Fruit fly (Drosophila melanogaster) whole organism, embryonic: ENCODE measurements around the gene Jupiter.

Experiments
- Antp ChIP-seq: fragments of 200-800 bp; sonication (Bioruptor generic); optimal IDR thresholded peaks from 3 replicates; lab custom pipeline; 2016; ENCODE audit warnings: missing biosample characterization, missing genetic modification characterization
- Atf6 ChIP-seq: fragments of 200-800 bp; sonication (Bioruptor generic); IDR thresholded peaks from 2 replicates; pipeline ENCODE4 v1.3.6; 2022; ENCODE audit warnings: missing biosample characterization, missing genetic modification characterization
- CG11085 ChIP-seq: fragments of 200-800 bp; sonication (Bioruptor generic); IDR thresholded peaks from 2 replicates; pipeline ENCODE4 v1.3.6; 2022; ENCODE audit warnings: missing biosample characterization, missing genetic modification characterization
- CG11247 ChIP-seq: fragments of 200-800 bp; sonication (Bioruptor generic); IDR thresholded peaks from 2 replicates; pipeline ENCODE4 v1.3.6; 2022; ENCODE audit warnings: missing biosample characterization, missing genetic modification characterization
- CG11504 ChIP-seq: fragments of 200-800 bp; sonication (Bioruptor generic); optimal IDR thresholded peaks from 3 replicates; lab custom pipeline; 2019; ENCODE audit warnings: missing biosample characterization, mild to moderate bottlenecking, missing genetic modification characterization, moderate library complexity
- CG12104 ChIP-seq: fragments of 200-800 bp; sonication (Bioruptor generic); optimal IDR thresholded peaks from 3 replicates; lab custom pipeline; 2016; ENCODE audit warnings: missing biosample characterization, missing genetic modification characterization
- CG12236 ChIP-seq: fragments of 200-800 bp; sonication (Bioruptor generic); optimal IDR thresholded peaks from 2 replicates; lab custom pipeline; 2016; ENCODE audit warnings: missing biosample characterization, missing genetic modification characterization
- CG12299 ChIP-seq: fragments of 200-800 bp; sonication (Bioruptor generic); optimal IDR thresholded peaks from 2 replicates; lab custom pipeline; 2018; ENCODE audit warnings: missing biosample characterization, mild to moderate bottlenecking, missing genetic modification characterization
- CG12659 ChIP-seq: fragments of 200-800 bp; sonication (Bioruptor generic); optimal IDR thresholded peaks from 3 replicates; lab custom pipeline; 2017; ENCODE audit warnings: mild to moderate bottlenecking, missing biosample characterization, missing genetic modification reagents, missing genetic modification characterization
- CG1603 ChIP-seq: fragments of 200-800 bp; sonication (Bioruptor generic); optimal IDR thresholded peaks from 2 replicates; lab custom pipeline; 2019; ENCODE audit warnings: missing biosample characterization, mild to moderate bottlenecking, missing genetic modification characterization, moderate library complexity
- CG17186 ChIP-seq: fragments of 200-800 bp; sonication (Bioruptor generic); optimal IDR thresholded peaks from 3 replicates; lab custom pipeline; 2017; ENCODE audit warnings: missing biosample characterization, missing genetic modification reagents, missing genetic modification characterization
- CG30431 ChIP-seq: fragments of 200-800 bp; sonication (Bioruptor generic); optimal IDR thresholded peaks from 2 replicates; lab custom pipeline; 2017; ENCODE audit warnings: missing biosample characterization, missing genetic modification characterization
- CG34224 ChIP-seq: fragments of 200-800 bp; sonication (Bioruptor generic); IDR thresholded peaks from 3 replicates; pipeline ENCODE4 v1.3.6; 2022; ENCODE audit warnings: missing biosample characterization, missing genetic modification characterization; ENCODE audit not compliant: partially characterized antibody
- CG3838 ChIP-seq: fragments of 200-800 bp; sonication (Bioruptor generic); optimal IDR thresholded peaks from 3 replicates; lab custom pipeline; 2016; ENCODE audit warnings: missing biosample characterization, missing genetic modification characterization
- CG4360 ChIP-seq: fragments of 200-800 bp; sonication (Bioruptor generic); IDR thresholded peaks from 2 replicates; pipeline ENCODE4 v1.3.6; 2022; ENCODE audit warnings: missing biosample characterization, missing genetic modification characterization
- CG6654 ChIP-seq: fragments of 200-800 bp; sonication (Bioruptor generic); optimal IDR thresholded peaks from 2 replicates; lab custom pipeline; 2017; ENCODE audit warnings: missing biosample characterization, mild to moderate bottlenecking, missing genetic modification characterization
- CG6683 ChIP-seq: fragments of 200-800 bp; sonication (Bioruptor generic); optimal IDR thresholded peaks from 2 replicates; lab custom pipeline; 2017; ENCODE audit warnings: missing biosample characterization, mild to moderate bottlenecking, missing genetic modification characterization, missing genetic modification reagents
- CG6765 ChIP-seq: fragments of 200-800 bp; sonication (Bioruptor generic); optimal IDR thresholded peaks from 3 replicates; lab custom pipeline; 2017; ENCODE audit warnings: missing biosample characterization, mild to moderate bottlenecking, missing genetic modification characterization
- CG7839 ChIP-seq: fragments of 200-800 bp; sonication (Bioruptor generic); optimal IDR thresholded peaks from 3 replicates; lab custom pipeline; 2018; ENCODE audit warnings: missing biosample characterization, mild to moderate bottlenecking, missing genetic modification characterization, moderate library complexity
- CG8290 ChIP-seq, 3 experiments: fragments of 200-800 bp; sonication (Bioruptor generic); optimal IDR thresholded peaks; 2 replicates each; lab custom pipeline; 2016 to 2019; ENCODE audit warnings: missing biosample characterization in 3 of 3, missing genetic modification characterization in 3 of 3, mild to moderate bottlenecking in 2 of 3, moderate library complexity in 1 of 3
- CG8924 ChIP-seq: fragments of 200-800 bp; optimal IDR thresholded peaks from 3 replicates; lab custom pipeline; 2019; ENCODE audit warnings: missing biosample characterization, mild to moderate bottlenecking, missing genetic modification characterization, moderate library complexity
- CG9215 ChIP-seq: fragments of 200-800 bp; sonication (Bioruptor generic); IDR thresholded peaks from 2 replicates; pipeline ENCODE4 v1.3.6; 2022; ENCODE audit warnings: missing biosample characterization, missing genetic modification characterization
- CG9609 ChIP-seq: fragments of 200-800 bp; sonication (Bioruptor generic); optimal IDR thresholded peaks from 3 replicates; lab custom pipeline; 2016; ENCODE audit warnings: missing biosample characterization, missing genetic modification characterization
- CG9797 ChIP-seq: fragments of 200-800 bp; sonication (Bioruptor generic); optimal IDR thresholded peaks from 3 replicates; lab custom pipeline; 2018; ENCODE audit warnings: missing biosample characterization, mild to moderate bottlenecking, missing genetic modification characterization
- Chrac-16 ChIP-seq: fragments of 200-800 bp; sonication (Bioruptor generic); optimal IDR thresholded peaks from 3 replicates; lab custom pipeline; 2016; ENCODE audit warnings: missing biosample characterization, missing genetic modification characterization
- Dll ChIP-seq: fragments of 200-800 bp; sonication (Bioruptor generic); IDR thresholded peaks from 4 replicates; pipeline ENCODE4 v1.3.6; 2022; ENCODE audit warnings: missing biosample characterization, missing genetic modification characterization; ENCODE audit not compliant: partially characterized antibody
- ERR ChIP-seq: fragments of 200-800 bp; sonication (Bioruptor generic); optimal IDR thresholded peaks from 2 replicates; lab custom pipeline; 2016; ENCODE audit warnings: missing biosample characterization, missing genetic modification characterization
- HHEX ChIP-seq: fragments of 200-800 bp; sonication (Bioruptor generic); optimal IDR thresholded peaks from 3 replicates; lab custom pipeline; 2017; ENCODE audit warnings: missing biosample characterization, mild to moderate bottlenecking, missing genetic modification characterization, missing genetic modification reagents
- Hr3 ChIP-seq: fragments of 200-800 bp; sonication (Bioruptor generic); optimal IDR thresholded peaks from 3 replicates; lab custom pipeline; 2016; ENCODE audit warnings: missing biosample characterization, missing genetic modification characterization
- NC2β ChIP-seq: fragments of 200-800 bp; sonication (Bioruptor generic); optimal IDR thresholded peaks from 2 replicates; lab custom pipeline; 2016; ENCODE audit warnings: missing biosample characterization, missing genetic modification characterization
- Nf-YA ChIP-seq: fragments of 200-800 bp; sonication (Bioruptor generic); IDR thresholded peaks from 2 replicates; pipeline ENCODE4 v1.3.6; 2022; ENCODE audit warnings: missing biosample characterization, missing genetic modification characterization
- Xrp1 ChIP-seq: fragments of 200-800 bp; sonication (Bioruptor generic); IDR thresholded peaks from 2 replicates; pipeline ENCODE4 v1.3.6; 2022; ENCODE audit warnings: missing biosample characterization, missing genetic modification characterization
- YL-1 ChIP-seq: fragments of 200-800 bp; sonication (Bioruptor generic); optimal IDR thresholded peaks from 3 replicates; lab custom pipeline; 2017; ENCODE audit warnings: missing biosample characterization, mild to moderate bottlenecking, missing genetic modification characterization
- bcd ChIP-seq: fragments of 200-800 bp; sonication (Bioruptor generic); optimal IDR thresholded peaks from 2 replicates; lab custom pipeline; 2017; ENCODE audit warnings: missing biosample characterization, mild to moderate bottlenecking, missing genetic modification characterization
- cg ChIP-seq: fragments of 200-800 bp; sonication (Bioruptor generic); optimal IDR thresholded peaks from 3 replicates; lab custom pipeline; 2019; ENCODE audit warnings: missing biosample characterization, mild to moderate bottlenecking, missing genetic modification characterization, moderate library complexity
- dmrt11E ChIP-seq: fragments of 200-800 bp; sonication (Bioruptor generic); optimal IDR thresholded peaks from 3 replicates; lab custom pipeline; 2018; ENCODE audit warnings: missing biosample characterization, mild to moderate bottlenecking, missing genetic modification characterization, moderate library complexity
- maf-S ChIP-seq: fragments of 200-800 bp; sonication (Bioruptor generic); optimal IDR thresholded peaks from 2 replicates; lab custom pipeline; 2016; ENCODE audit warnings: missing biosample characterization, missing genetic modification characterization
- nerfin-2 ChIP-seq: fragments of 200-800 bp; sonication (Bioruptor generic); IDR thresholded peaks from 2 replicates; pipeline ENCODE4 v1.3.6; 2022; ENCODE audit warnings: missing biosample characterization, missing genetic modification characterization; ENCODE audit not compliant: partially characterized antibody
- shn ChIP-seq: fragments of 200-800 bp; sonication (Bioruptor generic); optimal IDR thresholded peaks from 3 replicates; lab custom pipeline; 2016; ENCODE audit warnings: missing biosample characterization, missing genetic modification characterization
- sima ChIP-seq: fragments of 200-800 bp; sonication (Bioruptor generic); optimal IDR thresholded peaks from 2 replicates; lab custom pipeline; 2016; ENCODE audit warnings: missing biosample characterization, missing genetic modification characterization
- sna ChIP-seq: fragments of 200-800 bp; sonication (Bioruptor generic); IDR thresholded peaks from 2 replicates; pipeline ENCODE4 v1.3.6; 2022; ENCODE audit warnings: missing biosample characterization, missing genetic modification characterization; ENCODE audit not compliant: partially characterized antibody
- sr ChIP-seq: fragments of 200-800 bp; sonication (Bioruptor generic); IDR thresholded peaks from 3 replicates; pipeline ENCODE4 v1.3.6; 2022; ENCODE audit warnings: missing biosample characterization, missing genetic modification characterization
- ssp ChIP-seq: fragments of 200-800 bp; sonication (Bioruptor generic); IDR thresholded peaks from 2 replicates; pipeline ENCODE4 v1.3.6; 2022; ENCODE audit warnings: missing biosample characterization, missing genetic modification characterization
- sug ChIP-seq: fragments of 200-800 bp; optimal IDR thresholded peaks from 2 replicates; lab custom pipeline; 2019; ENCODE audit warnings: missing biosample characterization, mild to moderate bottlenecking, missing genetic modification characterization, moderate library complexity
- tap ChIP-seq: fragments of 200-800 bp; optimal IDR thresholded peaks from 3 replicates; lab custom pipeline; 2019; ENCODE audit warnings: missing biosample characterization, mild to moderate bottlenecking, missing genetic modification characterization, moderate library complexity
- trem ChIP-seq: fragments of 200-800 bp; optimal IDR thresholded peaks from 3 replicates; lab custom pipeline; 2019; ENCODE audit warnings: missing biosample characterization, mild to moderate bottlenecking, missing genetic modification characterization, moderate library complexity
- wdn ChIP-seq: fragments of 200-800 bp; sonication (Bioruptor generic); IDR thresholded peaks from 2 replicates; pipeline ENCODE4 v1.3.6; 2022; ENCODE audit warnings: missing biosample characterization, missing genetic modification characterization
- z ChIP-seq: fragments of 200-800 bp; sonication (Bioruptor generic); IDR thresholded peaks from 3 replicates; pipeline ENCODE4 v1.3.6; 2022; ENCODE audit warnings: missing biosample characterization, missing genetic modification characterization

Gene Jupiter

dm6 chr3R:11562326-11563109 is 57.2 kb downstream of the Jupiter start (continued):
- peak; percentile 64 for TF ChIP-seq CG12236 (GFP tag; lab: Kevin White, UChicago)
- peak; percentile 66 for TF ChIP-seq CG30431 (GFP tag; lab: Kevin White, UChicago)
- peak; percentile 88 for TF ChIP-seq CG12659 (GFP tag; lab: Kevin White, UChicago)
- peak; percentile 64 for TF ChIP-seq CG6654 (GFP tag; lab: Kevin White, UChicago)
- TF ChIP-seq ERR (GFP tag; lab: Kevin White, UChicago) = peak; percentile 93
- TF ChIP-seq Nf-YA (GFP tag; lab: Robert Waterston, UW) = peak; percentile 88
- TF ChIP-seq YL-1 = peak; percentile 42
- TF ChIP-seq Antp (GFP tag; lab: Kevin White, UChicago) = peak; percentile 95
- peak; percentile 86 for TF ChIP-seq cg (GFP tag; lab: Kevin White, UChicago)
- TF ChIP-seq tap (tag; lab: Kevin White, UChicago) = peak; percentile 94
- no peak for TF ChIP-seq CG34224 (GFP tag; lab: Robert Waterston, UW)
- TF ChIP-seq CG17186 = peak; percentile 59
- peak; percentile 74 for TF ChIP-seq sr
- peak; percentile 80 for TF ChIP-seq sima (GFP tag; lab: Kevin White, UChicago)
- peak; percentile 86 for TF ChIP-seq CG9609 (GFP tag; lab: Kevin White, UChicago)
- TF ChIP-seq CG11504 (tag; lab: Kevin White, UChicago) = peak; percentile 95
- TF ChIP-seq CG6683 (GFP tag; lab: Kevin White, UChicago) = peak; percentile 80
- TF ChIP-seq Xrp1 (GFP tag; lab: Robert Waterston, UW) = peak; percentile 93
- peak; percentile 15 for TF ChIP-seq dmrt11E (tag; lab: Kevin White, UChicago)
- TF ChIP-seq Hr3 = peak; percentile 78
- TF ChIP-seq CG12104 (GFP tag; lab: Kevin White, UChicago) = peak; percentile 92
- TF ChIP-seq sna (GFP tag; lab: Robert Waterston, UW) = no peak
- peak; percentile 81 for TF ChIP-seq sug
- 0 out of 2 replicates have a peak, but pooled peaks have one; percentile 38 for TF ChIP-seq nerfin-2 (GFP tag; lab: Robert Waterston, UW)
- TF ChIP-seq CG9215 = peak; percentile 92
- peak; percentile 81 for TF ChIP-seq NC2β (GFP tag; lab: Kevin White, UChicago)
- TF ChIP-seq Dll (GFP tag; lab: Robert Waterston, UW) = no peak
- no peak for TF ChIP-seq CG9797
- peak; percentile 86 for TF ChIP-seq CG11085 (GFP tag; lab: Robert Waterston, UW)
- TF ChIP-seq Chrac-16 (GFP tag; lab: Kevin White, UChicago) = peak; percentile 83
- TF ChIP-seq bcd = peak; percentile 91
- peak; percentile 92 for TF ChIP-seq CG1603 (tag; lab: Kevin White, UChicago)
- TF ChIP-seq CG3838 (GFP tag; lab: Kevin White, UChicago) = peak; percentile 38
- peak; percentile 74 for TF ChIP-seq CG12299
- TF ChIP-seq ssp (GFP tag; lab: Robert Waterston, UW) = peak; percentile 87
- peak; percentile 92 for TF ChIP-seq CG7839 (tag; lab: Kevin White, UChicago)
- TF ChIP-seq wdn (GFP tag; lab: Robert Waterston, UW) = peak; percentile 88
- peak; percentile 94 for TF ChIP-seq CG6765 (GFP tag; lab: Kevin White, UChicago)
- peak; percentile 60; the same call in 1 of the 2 replicates for TF ChIP-seq CG4360
- TF ChIP-seq CG8924 (tag; lab: Kevin White, UChicago) = peak; percentile 89
- TF ChIP-seq Atf6 (GFP tag; lab: Robert Waterston, UW) = peak; percentile 90
- peak; percentile 83 for TF ChIP-seq maf-S (GFP tag; lab: Kevin White, UChicago)
- peak; percentile 52; the same call in 1 of the 3 replicates for TF ChIP-seq z (GFP tag; lab: Robert Waterston, UW)
- TF ChIP-seq trem = peak; percentile 85
- TF ChIP-seq CG11247 (GFP tag; lab: Robert Waterston, UW) = peak; percentile 93
- TF ChIP-seq shn = peak; percentile 79
- TF ChIP-seq HHEX (GFP tag; lab: Kevin White, UChicago) = peak; percentile 93
- peak; percentile 87 for TF ChIP-seq CG8290 (GFP tag; optimal IDR thresholded peaks at IDR 0.05; lab: Kevin White, UChicago)
- TF ChIP-seq CG8290 (tag; optimal IDR thresholded peaks at IDR 0.05; lab: Kevin White, UChicago) = peak in 1 of 2 experiments; percentile 97
